Worm (Caenorhabditis elegans) whole organism, late embryonic: ENCODE results near the gene ncx-6.
A peak's percentile ranks its signal among the peaks of the same experiment; 100 is the strongest.

ENCODE experiments used
- C38D4.7 ChIP-seq: fragments of 200-800 bp; sonication (Bioruptor generic); optimal IDR thresholded peaks from 2 replicates; lab custom pipeline; 2018; ENCODE audit warnings: mild to moderate bottlenecking, missing genetic modification characterization, moderate library complexity, missing compliant biosample characterization
- F13H6.1 ChIP-seq: sonication (generic microtip); optimal IDR thresholded peaks from 2 replicates; lab custom pipeline; 2016; ENCODE audit warnings: missing genetic modification characterization, missing compliant biosample characterization
- Y22D7AL.16 ChIP-seq: sonication (generic microtip); optimal IDR thresholded peaks from 2 replicates; lab custom pipeline; 2016; ENCODE audit warnings: missing genetic modification characterization, missing compliant biosample characterization
- ahr-1 ChIP-seq: sonication (generic microtip); optimal IDR thresholded peaks from 2 replicates; lab custom pipeline; 2016; ENCODE audit warnings: missing genetic modification characterization, missing compliant biosample characterization
- ceh-14 ChIP-seq: sonication (generic microtip); optimal IDR thresholded peaks from 2 replicates; lab custom pipeline; 2016; ENCODE audit warnings: missing genotype, missing genetic modification characterization, missing compliant biosample characterization
- ceh-18 ChIP-seq: sonication (generic microtip); optimal IDR thresholded peaks from 2 replicates; lab custom pipeline; 2016; ENCODE audit warnings: missing genetic modification characterization, missing compliant biosample characterization
- ceh-19 ChIP-seq: fragments of 200-800 bp; sonication (Bioruptor generic); optimal IDR thresholded peaks from 2 replicates; lab custom pipeline; 2018; ENCODE audit warnings: mild to moderate bottlenecking, missing genetic modification characterization, missing compliant biosample characterization
- ceh-2 ChIP-seq: sonication (generic microtip); optimal IDR thresholded peaks from 2 replicates; lab custom pipeline; 2016; ENCODE audit warnings: missing genotype, missing genetic modification characterization, missing compliant biosample characterization
- ceh-31 ChIP-seq: sonication (generic microtip); optimal IDR thresholded peaks from 2 replicates; lab custom pipeline; 2016; ENCODE audit warnings: missing genetic modification characterization, missing compliant biosample characterization
- ceh-34 ChIP-seq: sonication (generic microtip); optimal IDR thresholded peaks from 2 replicates; lab custom pipeline; 2016; ENCODE audit warnings: mild to moderate bottlenecking, missing genetic modification characterization, missing compliant biosample characterization
- ceh-45 ChIP-seq: fragments of 200-800 bp; sonication (Bioruptor generic); IDR thresholded peaks from 2 replicates; pipeline ENCODE4 v1.3.6; 2022; ENCODE audit warnings: missing genetic modification reagents, missing genetic modification characterization, missing compliant biosample characterization
- ceh-48 ChIP-seq: sonication (generic microtip); optimal IDR thresholded peaks from 2 replicates; lab custom pipeline; 2016; ENCODE audit warnings: missing genetic modification characterization, inconsistent platforms, missing compliant biosample characterization
- ceh-9 ChIP-seq: sonication (generic microtip); optimal IDR thresholded peaks from 2 replicates; lab custom pipeline; 2016; ENCODE audit warnings: mild to moderate bottlenecking, missing genetic modification characterization, inconsistent platforms, missing compliant biosample characterization
- ets-4 ChIP-seq: sonication (generic microtip); optimal IDR thresholded peaks from 2 replicates; lab custom pipeline; 2016; ENCODE audit warnings: missing genetic modification characterization, missing compliant biosample characterization
- fax-1 ChIP-seq: sonication (generic microtip); optimal IDR thresholded peaks from 2 replicates; lab custom pipeline; 2016; ENCODE audit warnings: missing genotype, missing genetic modification characterization, missing compliant biosample characterization
- fkh-6 ChIP-seq: sonication (generic microtip); optimal IDR thresholded peaks from 2 replicates; lab custom pipeline; 2016; ENCODE audit warnings: missing genetic modification characterization, missing compliant biosample characterization
- gmeb-2 ChIP-seq: sonication (generic microtip); optimal IDR thresholded peaks from 2 replicates; lab custom pipeline; 2016; ENCODE audit warnings: missing genetic modification characterization, inconsistent platforms, missing compliant biosample characterization
- hlh-6 ChIP-seq: sonication (generic microtip); optimal IDR thresholded peaks from 2 replicates; lab custom pipeline; 2016; ENCODE audit warnings: missing genotype, missing genetic modification characterization, missing compliant biosample characterization
- hlh-8 ChIP-seq: sonication (generic microtip); optimal IDR thresholded peaks from 2 replicates; lab custom pipeline; 2016; ENCODE audit warnings: missing genotype, missing genetic modification characterization, missing compliant biosample characterization
- lim-6 ChIP-seq: sonication (generic microtip); optimal IDR thresholded peaks from 2 replicates; lab custom pipeline; 2016; ENCODE audit warnings: missing genetic modification characterization, missing compliant biosample characterization
- lin-11 ChIP-seq: fragments of 200-800 bp; sonication (Bioruptor generic); optimal IDR thresholded peaks from 2 replicates; lab custom pipeline; 2018; ENCODE audit warnings: mild to moderate bottlenecking, missing genetic modification characterization, missing compliant biosample characterization
- madf-2 ChIP-seq: sonication (generic microtip); optimal IDR thresholded peaks from 2 replicates; lab custom pipeline; 2017; ENCODE audit warnings: missing genetic modification characterization, missing compliant biosample characterization
- mec-3 ChIP-seq: sonication (generic microtip); optimal IDR thresholded peaks from 2 replicates; lab custom pipeline; 2016; ENCODE audit warnings: borderline replicate concordance, missing genetic modification characterization, missing compliant biosample characterization
- nfya-1 ChIP-seq: sonication (generic microtip); optimal IDR thresholded peaks from 2 replicates; lab custom pipeline; 2017; ENCODE audit warnings: missing genetic modification characterization, mild to moderate bottlenecking, missing compliant biosample characterization, antibody characterized with exemption, moderate library complexity
- nhr-232 ChIP-seq: sonication (generic microtip); optimal IDR thresholded peaks from 2 replicates; lab custom pipeline; 2016; ENCODE audit warnings: missing genetic modification characterization, missing compliant biosample characterization
- npax-4 ChIP-seq: sonication (generic microtip); optimal IDR thresholded peaks from 2 replicates; lab custom pipeline; 2016; ENCODE audit warnings: missing genetic modification characterization, missing compliant biosample characterization
- pag-3 ChIP-seq: sonication (generic microtip); optimal IDR thresholded peaks from 2 replicates; lab custom pipeline; 2016; ENCODE audit warnings: missing compliant biosample characterization, missing genetic modification characterization, borderline replicate concordance
- pax-1 ChIP-seq: fragments of 150-350 bp; optimal IDR thresholded peaks from 2 replicates; lab custom pipeline; 2014; ENCODE audit warnings: missing biosample characterization, missing genetic modification characterization
- pha-4 ChIP-seq: fragments of 150-350 bp; optimal IDR thresholded peaks from 2 replicates; lab custom pipeline; 2018; ENCODE audit warnings: missing biosample characterization, missing genetic modification reagents, missing genetic modification characterization
- pqm-1 ChIP-seq: sonication (generic microtip); optimal IDR thresholded peaks from 2 replicates; lab custom pipeline; 2016; ENCODE audit warnings: missing genetic modification characterization, missing compliant biosample characterization
- pros-1 ChIP-seq: fragments of 150-350 bp; optimal IDR thresholded peaks from 2 replicates; lab custom pipeline; 2014; ENCODE audit warnings: missing biosample characterization, missing genetic modification reagents, missing genetic modification characterization
- ref-2 ChIP-seq: sonication (generic microtip); optimal IDR thresholded peaks from 2 replicates; lab custom pipeline; 2016; ENCODE audit warnings: missing genetic modification characterization, missing compliant biosample characterization
- rnt-1 ChIP-seq: sonication (generic microtip); optimal IDR thresholded peaks from 2 replicates; lab custom pipeline; 2016; ENCODE audit warnings: missing genetic modification characterization, missing compliant biosample characterization
- sdc-2 ChIP-seq: sonication (generic microtip); optimal IDR thresholded peaks from 2 replicates; lab custom pipeline; 2016; ENCODE audit warnings: missing genotype, missing genetic modification characterization, missing compliant biosample characterization
- sox-4 ChIP-seq: sonication (generic microtip); optimal IDR thresholded peaks from 2 replicates; lab custom pipeline; 2017; ENCODE audit warnings: mild to moderate bottlenecking, missing genetic modification characterization, inconsistent platforms, missing compliant biosample characterization
- syd-9 ChIP-seq: sonication (generic microtip); optimal IDR thresholded peaks from 2 replicates; lab custom pipeline; 2016; ENCODE audit warnings: mild to moderate bottlenecking, missing genetic modification characterization, moderate library complexity, missing compliant biosample characterization
- tbx-2 ChIP-seq: sonication (generic microtip); optimal IDR thresholded peaks from 2 replicates; lab custom pipeline; 2016; ENCODE audit warnings: missing genetic modification characterization, missing compliant biosample characterization
- ttx-3 ChIP-seq: sonication (generic microtip); optimal IDR thresholded peaks from 2 replicates; lab custom pipeline; 2016; ENCODE audit warnings: missing genetic modification reagents, missing genetic modification characterization, missing compliant biosample characterization
- unc-42 ChIP-seq: sonication (generic microtip); optimal IDR thresholded peaks from 2 replicates; lab custom pipeline; 2016; ENCODE audit warnings: missing genotype, missing genetic modification characterization, missing compliant biosample characterization
- unc-55 ChIP-seq: sonication (generic microtip); optimal IDR thresholded peaks from 2 replicates; lab custom pipeline; 2017; ENCODE audit warnings: missing biosample characterization, missing genetic modification reagents, missing genetic modification characterization

The ncx-6 gene

DNA sequence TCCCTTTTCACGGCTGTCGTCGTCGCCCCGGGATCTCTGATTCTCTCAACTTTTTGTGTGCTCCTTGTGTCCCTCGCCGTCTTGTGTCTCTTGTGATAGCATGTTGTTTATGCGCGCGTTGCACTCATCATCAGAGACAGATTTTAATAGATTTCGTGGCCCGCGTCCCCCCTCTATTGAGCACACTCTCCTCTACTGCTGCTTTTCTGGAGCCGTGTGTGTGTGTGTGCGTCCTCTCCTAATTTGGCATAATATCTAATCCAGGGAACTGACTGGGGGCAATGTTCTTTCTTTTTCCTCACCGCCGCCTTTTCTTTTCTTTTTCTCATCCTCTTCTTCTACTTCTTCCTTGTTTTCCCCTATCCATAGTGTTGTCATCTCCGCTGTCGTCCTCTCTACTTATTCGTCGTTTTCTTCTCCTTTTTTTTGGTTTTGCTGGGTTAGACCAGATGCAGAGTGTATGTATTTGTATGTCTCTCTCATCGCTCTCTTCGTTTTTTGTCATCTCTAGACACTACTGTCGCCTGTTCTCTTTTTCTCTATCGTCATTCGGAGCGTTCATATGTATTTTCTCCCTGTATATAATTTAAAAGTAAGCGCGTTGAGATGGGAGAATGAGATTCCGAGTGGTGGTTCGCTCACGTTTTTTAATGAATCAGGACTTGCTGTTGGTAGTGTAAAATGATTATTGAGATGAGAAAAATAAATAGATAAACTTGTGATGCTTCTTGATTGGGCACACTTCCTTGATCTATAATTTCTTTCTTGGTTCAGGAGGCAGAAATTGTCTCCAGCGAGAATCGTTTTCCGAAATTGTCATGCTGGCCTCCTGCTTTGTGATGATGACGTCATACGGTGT is 9.8 kb downstream of the ncx-6 start:
- no peak for TF ChIP-seq ceh-9 (tag; lab: Kevin White, UChicago)
- TF ChIP-seq ceh-19 (GFP tag; lab: Kevin White, UChicago): peak; percentile 34
- no peak for TF ChIP-seq pax-1 (tag; lab: Kevin White, UChicago)
- TF ChIP-seq ceh-34 (tag; lab: Kevin White, UChicago): peak; percentile 54
- TF ChIP-seq tbx-2 (tag; lab: Kevin White, UChicago): peak; percentile 65
- TF ChIP-seq lim-6 (tag; lab: Kevin White, UChicago): peak; percentile 3
- peak; percentile 21 for TF ChIP-seq F13H6.1
- peak; percentile 10 for TF ChIP-seq ref-2 (tag; lab: Kevin White, UChicago)
- TF ChIP-seq mec-3 (tag; lab: Kevin White, UChicago): peak; percentile 38
- no peak for TF ChIP-seq fkh-6 (tag; lab: Kevin White, UChicago)
- no peak for TF ChIP-seq pag-3 (tag; lab: Kevin White, UChicago)
- TF ChIP-seq rnt-1 (tag; lab: Kevin White, UChicago): peak; percentile 38
- peak; percentile 54 for TF ChIP-seq unc-55 (GFP tag; lab: Kevin White, UChicago)
- no peak for TF ChIP-seq hlh-8
- TF ChIP-seq syd-9 (tag; lab: Kevin White, UChicago): peak; percentile 55
- peak; percentile 73 for TF ChIP-seq unc-42 (tag; lab: Kevin White, UChicago)
- peak; percentile 67 for TF ChIP-seq ceh-31 (tag; lab: Kevin White, UChicago)
- no peak for TF ChIP-seq pros-1
- no peak for TF ChIP-seq ceh-45 (GFP tag; lab: Robert Waterston, UW)
- TF ChIP-seq ceh-18 (tag; lab: Kevin White, UChicago): peak; percentile 72
- peak; percentile 73 for TF ChIP-seq ceh-14
- TF ChIP-seq ceh-2 (tag; lab: Kevin White, UChicago): peak; percentile 31

DNA sequence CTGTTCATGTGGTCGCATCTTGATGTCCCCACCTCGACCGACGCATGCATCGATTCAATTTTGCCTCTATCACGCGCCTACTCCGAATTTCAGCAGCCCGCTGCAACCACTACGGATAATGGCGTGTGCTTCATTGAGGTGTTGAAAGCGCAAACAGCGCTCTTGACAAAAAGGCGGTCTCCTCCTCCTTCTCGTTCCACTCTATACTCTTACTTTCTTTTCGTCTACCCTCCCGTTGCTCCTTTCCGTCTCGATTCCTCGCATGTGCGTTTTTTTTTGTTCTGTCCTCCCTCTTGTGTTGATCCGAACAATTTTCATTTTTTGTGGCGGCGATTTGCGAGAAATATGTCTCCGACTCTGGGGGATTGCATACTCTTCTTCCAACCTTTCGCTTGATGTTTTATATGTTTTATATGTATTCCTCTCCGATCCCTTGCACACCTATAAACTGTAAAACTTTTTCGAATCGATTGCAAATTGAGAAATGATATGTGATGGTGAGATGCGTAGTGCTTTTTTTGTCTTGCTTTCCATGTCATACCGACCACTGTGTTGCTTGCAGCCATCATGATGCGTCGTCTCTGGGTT is 11.0 kb downstream of the ncx-6 start:
- TF ChIP-seq tbx-2 (tag; lab: Kevin White, UChicago) (peak; percentile 40), nfya-1 (no peak), lin-11 (tag; lab: Kevin White, UChicago) (no peak), ceh-14 (peak; percentile 12), pha-4 (tag; lab: Kevin White, UChicago) (no peak), fkh-6 (tag; lab: Kevin White, UChicago) (no peak), lim-6 (tag; lab: Kevin White, UChicago) (no peak)
- TF ChIP-seq, all 69 proteins: peak for 2

DNA sequence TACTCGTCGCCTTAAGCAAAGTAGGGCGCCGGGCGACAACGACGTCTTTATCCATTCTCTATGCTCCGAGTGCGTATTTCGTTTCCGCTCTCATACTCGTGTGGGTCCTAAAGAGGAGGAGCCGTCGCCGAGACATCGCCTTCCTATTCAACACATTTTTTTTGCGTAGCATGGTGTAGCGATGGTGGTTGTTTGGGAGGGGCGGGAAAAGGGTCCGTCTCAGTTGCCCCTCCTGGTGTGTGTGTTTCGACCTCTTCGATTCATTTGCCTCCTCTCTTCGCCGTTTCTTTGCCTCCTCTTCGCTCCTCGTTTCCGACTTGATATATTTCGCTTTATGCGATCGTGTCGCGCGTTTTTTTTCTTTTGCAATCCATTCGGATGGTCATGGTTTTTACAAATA is 12.0 kb downstream of the ncx-6 start:
- no peak for TF ChIP-seq madf-2 (tag; lab: Kevin White, UChicago)
- no peak for TF ChIP-seq ttx-3
- no peak for TF ChIP-seq ceh-9 (tag; lab: Kevin White, UChicago)
- no peak for TF ChIP-seq rnt-1 (tag; lab: Kevin White, UChicago)
- TF ChIP-seq ceh-14: no peak
- TF ChIP-seq pha-4 (tag; lab: Kevin White, UChicago): no peak
- no peak for TF ChIP-seq pros-1
- TF ChIP-seq ahr-1 (tag; lab: Kevin White, UChicago): no peak
- TF ChIP-seq mec-3 (tag; lab: Kevin White, UChicago): no peak
- no peak for TF ChIP-seq pax-1 (tag; lab: Kevin White, UChicago)
- TF ChIP-seq nhr-232: no peak
- no peak for TF ChIP-seq unc-55 (GFP tag; lab: Kevin White, UChicago)

DNA sequence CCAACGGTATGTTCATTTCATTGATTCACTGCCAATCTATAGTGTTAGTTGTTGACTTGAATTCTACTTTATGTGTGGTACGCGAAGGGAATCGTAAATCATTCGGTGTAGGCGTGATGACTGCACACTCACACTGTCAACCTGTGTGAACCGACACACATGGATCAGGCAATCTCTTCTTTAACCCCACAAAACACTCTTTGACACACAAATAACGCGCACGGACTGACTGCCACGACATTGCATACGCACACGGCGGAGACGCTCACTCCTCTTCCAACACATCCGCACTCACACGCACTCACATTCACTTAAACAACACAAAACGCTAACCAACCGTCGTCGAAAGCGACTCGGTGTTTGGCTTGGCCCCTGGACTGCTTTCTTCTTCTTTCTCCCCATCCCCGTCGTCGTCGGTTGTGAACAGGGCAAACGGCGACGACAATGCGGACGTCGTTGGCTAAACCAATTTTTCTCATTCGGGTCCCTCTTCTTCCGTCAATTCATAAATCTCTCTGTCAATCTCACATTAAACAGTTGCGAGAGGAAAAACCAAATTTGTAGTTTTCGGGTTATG is 13.5 kb downstream of the ncx-6 start:
- no peak for TF ChIP-seq tbx-2 (tag; lab: Kevin White, UChicago)
- TF ChIP-seq hlh-6: peak; percentile 50
- TF ChIP-seq ceh-2 (tag; lab: Kevin White, UChicago): no peak
- no peak for TF ChIP-seq pqm-1 (tag; lab: Kevin White, UChicago)
- peak; percentile 2 for TF ChIP-seq ceh-31 (tag; lab: Kevin White, UChicago)
- no peak for TF ChIP-seq ceh-18 (tag; lab: Kevin White, UChicago)
- TF ChIP-seq ceh-48 (tag; lab: Kevin White, UChicago): no peak
- TF ChIP-seq ets-4: no peak
- no peak for TF ChIP-seq C38D4.7 (GFP tag; lab: Kevin White, UChicago)
- no peak for TF ChIP-seq fax-1 (tag; lab: Kevin White, UChicago)
- no peak for TF ChIP-seq sox-4 (tag; lab: Kevin White, UChicago)
- TF ChIP-seq gmeb-2 (tag; lab: Kevin White, UChicago): no peak
- peak; percentile 29 for TF ChIP-seq sdc-2
- TF ChIP-seq unc-42 (tag; lab: Kevin White, UChicago): peak; percentile 40
- TF ChIP-seq unc-55 (GFP tag; lab: Kevin White, UChicago): peak; percentile 80
- TF ChIP-seq Y22D7AL.16: no peak
- TF ChIP-seq rnt-1 (tag; lab: Kevin White, UChicago): no peak
- no peak for TF ChIP-seq npax-4 (tag; lab: Kevin White, UChicago)
